Fruit fly (Drosophila melanogaster): Measurements from ENCODE around the gene CG33642.

Gene CG33642

dm6 chr2L:13513033-13513330 lies 16.8 kb upstream of the CG33642 start (continued):
- TF ChIP-seq klu (GFP tag; IDR thresholded peaks at IDR 0.05) (0 out of 2 replicates have a peak, but pooled peaks have one; percentile 8), Oaz (GFP tag; IDR thresholded peaks at IDR 0.05) (no peak), knrl (GFP tag; IDR thresholded peaks at IDR 0.05; ENCODE audit: partially characterized antibody) (0 out of 3 replicates have a peak, but pooled peaks have one; percentile 7), danr (GFP tag; IDR thresholded peaks at IDR 0.05) (no peak), fu2 (GFP tag; optimal IDR thresholded peaks at IDR 0.05) (no peak), Scr (GFP tag; IDR thresholded peaks at IDR 0.05; ENCODE audit: partially characterized antibody) (0 out of 2 replicates have a peak, but pooled peaks have one; percentile 6), unc-4 (GFP tag; IDR thresholded peaks at IDR 0.05; ENCODE audit: partially characterized antibody) (0 out of 2 replicates have a peak, but pooled peaks have one; percentile 12), CG13894 (tag; optimal IDR thresholded peaks at IDR 0.05) (no peak), CG17912 (GFP tag; optimal IDR thresholded peaks at IDR 0.05) (no peak), Dll (GFP tag; IDR thresholded peaks at IDR 0.05; ENCODE audit: partially characterized antibody) (0 out of 4 replicates have a peak, but pooled peaks have one; percentile 49), CG10959 (GFP tag; IDR thresholded peaks at IDR 0.05) (0 out of 2 replicates have a peak, but pooled peaks have one; percentile 29), bowl (GFP tag; IDR thresholded peaks at IDR 0.05) (no peak), CG5180 (GFP tag; optimal IDR thresholded peaks at IDR 0.05) (no peak), CG1832 (GFP tag; optimal IDR thresholded peaks at IDR 0.05) (no peak), pzg (GFP tag; optimal IDR thresholded peaks at IDR 0.05) (no peak), CG7745 (tag; optimal IDR thresholded peaks at IDR 0.05) (no peak), Oli (tag; optimal IDR thresholded peaks at IDR 0.05) (no peak), Med (GFP tag) (peak; percentile 76)

DNA sequence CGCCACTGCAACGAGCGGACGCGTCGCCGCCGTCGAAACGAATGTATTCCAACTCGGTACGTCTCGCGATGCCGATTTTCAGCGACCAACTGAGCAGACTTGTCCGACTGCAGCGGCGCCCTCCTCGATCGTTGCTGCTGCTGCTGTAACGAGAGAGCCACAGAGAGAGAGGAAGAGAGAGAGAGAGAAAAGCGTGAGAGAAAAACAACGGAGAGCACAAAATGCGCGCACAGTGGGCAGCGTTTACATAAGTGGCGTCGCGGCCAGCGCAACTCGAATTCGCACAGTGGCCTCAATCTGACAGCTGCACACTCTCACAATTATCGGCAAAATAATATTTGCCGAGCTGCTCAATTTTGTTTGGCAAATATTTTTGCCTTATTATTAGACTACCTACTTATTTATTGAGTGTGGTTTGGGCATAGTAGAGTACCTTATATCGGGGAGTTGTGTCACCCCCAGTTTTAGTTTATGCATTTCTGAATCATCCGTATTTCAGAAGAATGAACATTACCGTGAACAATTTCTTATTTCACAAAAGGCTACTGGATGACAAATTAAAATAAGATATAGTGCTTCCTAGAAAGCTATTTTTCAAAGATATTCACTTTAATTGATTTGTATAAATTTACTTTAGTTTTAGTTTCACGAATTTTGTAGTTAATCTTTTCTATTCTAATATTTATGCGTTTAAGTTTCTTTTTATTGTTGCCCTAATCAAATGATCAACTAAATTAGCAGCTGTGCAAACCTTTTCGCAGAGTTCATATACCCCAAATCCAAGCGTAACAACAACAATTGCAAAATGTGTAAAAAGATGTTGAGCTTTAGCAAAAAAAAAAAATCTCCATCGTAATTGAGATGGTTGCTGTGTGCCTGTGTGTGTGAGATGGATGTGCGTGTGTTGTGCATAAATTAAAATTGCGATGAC lies 16.2 kb upstream of the CG33642 start:
- peak; percentile 35 for TF ChIP-seq MTF-1 (GFP tag; optimal IDR thresholded peaks at IDR 0.05; ENCODE audit: borderline replicate concordance)
- TF ChIP-seq cas (GFP tag; IDR thresholded peaks at IDR 0.05) = no peak
- TF ChIP-seq Usf (GFP tag; optimal IDR thresholded peaks at IDR 0.05) = peak; percentile 16
- peak; percentile 53 for TF ChIP-seq CG4424 (GFP tag; optimal IDR thresholded peaks at IDR 0.05)
- peak; percentile 70 for TF ChIP-seq CG18619 (GFP tag; optimal IDR thresholded peaks at IDR 0.05)
- peak; percentile 31 for TF ChIP-seq dmrt11E (tag; optimal IDR thresholded peaks at IDR 0.05)
- TF ChIP-seq ato (GFP tag; IDR thresholded peaks at IDR 0.05; ENCODE audit: partially characterized antibody) = no peak
- TF ChIP-seq CG8281 (tag; optimal IDR thresholded peaks at IDR 0.05) = peak; percentile 14
- TF ChIP-seq sr (GFP tag; IDR thresholded peaks at IDR 0.05) = no peak
- TF ChIP-seq CG7556 (GFP tag; optimal IDR thresholded peaks at IDR 0.05) = peak; percentile 74
- no peak for TF ChIP-seq CG2116 (GFP tag; optimal IDR thresholded peaks at IDR 0.05)
- peak; percentile 57 for TF ChIP-seq Side (GFP tag; optimal IDR thresholded peaks at IDR 0.05)
- peak; percentile 46; the same call in 1 of the 2 replicates for TF ChIP-seq danr (GFP tag; IDR thresholded peaks at IDR 0.05)
- TF ChIP-seq CG6654 (GFP tag; optimal IDR thresholded peaks at IDR 0.05) = peak; percentile 25
- TF ChIP-seq Fer3 (tag; optimal IDR thresholded peaks at IDR 0.05) = peak; percentile 36
- peak; percentile 43 for TF ChIP-seq ewg (GFP tag; optimal IDR thresholded peaks at IDR 0.05)
- peak; percentile 55 for TF ChIP-seq Rx (GFP tag; IDR thresholded peaks at IDR 0.05)
- TF ChIP-seq sens (GFP tag) = peak; percentile 93
- TF ChIP-seq CG13775 (GFP tag; optimal IDR thresholded peaks at IDR 0.05) = peak; percentile 66
- peak; percentile 53 for TF ChIP-seq CG17385 (GFP tag; optimal IDR thresholded peaks at IDR 0.05)
- TF ChIP-seq jing (GFP tag; optimal IDR thresholded peaks at IDR 0.05) = no peak
- peak; percentile 43 for TF ChIP-seq Nf-YC (tag; optimal IDR thresholded peaks at IDR 0.05)
- TF ChIP-seq CG11723 (GFP tag; optimal IDR thresholded peaks at IDR 0.05) = peak; percentile 48
- TF ChIP-seq CG5953 (GFP tag; IDR thresholded peaks at IDR 0.05) = peak; percentile 44
- peak; percentile 10 for TF ChIP-seq Ets97D (GFP tag; optimal IDR thresholded peaks at IDR 0.05)
- TF ChIP-seq CG3847 (GFP tag; IDR thresholded peaks at IDR 0.05) = peak; percentile 74
- TF ChIP-seq CG12219 (GFP tag; optimal IDR thresholded peaks at IDR 0.05) = peak; percentile 44
- peak; percentile 62 for TF ChIP-seq CG33213 (GFP tag; optimal IDR thresholded peaks at IDR 0.05)
- TF ChIP-seq Hr3 (GFP tag; optimal IDR thresholded peaks at IDR 0.05) = peak; percentile 70
- no peak for TF ChIP-seq lov (optimal IDR thresholded peaks at IDR 0.05)
- TF ChIP-seq lov (GFP tag; IDR thresholded peaks at IDR 0.05) = peak; percentile 56; the same call in 1 of the 3 replicates

Measured in whole organism, embryonic.